Worm (Caenorhabditis elegans): Measurements from ENCODE around the gene sar-1.

ce11 chrIV:4478612-4479011, 34.5 kb downstream of the sar-1 start:
- TF ChIP-seq F13C5.2 (tag; optimal IDR thresholded peaks at IDR 0.05) (no peak), flt-1 (GFP tag; IDR thresholded peaks at IDR 0.05) (no peak), ceh-36 (tag; optimal IDR thresholded peaks at IDR 0.05) (no peak)

Measured in whole organism, early embryonic.